Worm (Caenorhabditis elegans) whole organism, dauer: ENCODE data around the gene F59B1.2.

Experiments used
- unc-62 ChIP-seq: sonication (generic microtip); optimal IDR thresholded peaks from 2 replicates; lab custom pipeline; 2017; ENCODE audit warnings: missing biosample characterization, missing genetic modification reagents, missing genetic modification characterization

The F59B1.2 gene

DNA sequence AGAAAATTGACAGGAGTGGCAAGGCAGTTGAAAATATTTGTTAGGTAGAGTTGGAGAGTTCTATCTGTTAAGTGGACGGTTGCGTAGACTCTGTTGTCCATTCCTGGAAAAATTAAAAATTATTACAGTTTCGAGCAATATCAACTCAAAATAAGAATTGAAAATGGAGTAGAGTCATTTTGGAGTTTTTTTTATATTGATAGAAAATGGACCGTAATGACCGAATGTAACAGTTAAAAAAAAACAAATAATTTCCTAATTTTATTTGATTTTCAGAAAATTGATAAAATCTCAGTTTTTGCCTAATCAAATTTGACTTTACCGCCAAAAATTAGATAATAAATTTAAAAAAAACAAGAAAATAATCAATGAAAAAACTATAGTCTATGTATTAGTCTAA, 6.2 kb upstream of the F59B1.2 start, which contains the start of gene F59B1.4:
Gene F59B1.4 (minus strand): TSS at position 101 of the 400 bp plus-strand sequence.
- TF ChIP-seq unc-62 (GFP tag; lab: Kevin White, UChicago): no peak

ce11 chrV:3631591-3631990, 1.6 kb upstream of the F59B1.2 start, which contains the start of gene F59B1.6:
TSS of gene F59B1.6 (minus strand) at chrV:3631691.
- no peak for TF ChIP-seq unc-62 (GFP tag; lab: Kevin White, UChicago)

DNA sequence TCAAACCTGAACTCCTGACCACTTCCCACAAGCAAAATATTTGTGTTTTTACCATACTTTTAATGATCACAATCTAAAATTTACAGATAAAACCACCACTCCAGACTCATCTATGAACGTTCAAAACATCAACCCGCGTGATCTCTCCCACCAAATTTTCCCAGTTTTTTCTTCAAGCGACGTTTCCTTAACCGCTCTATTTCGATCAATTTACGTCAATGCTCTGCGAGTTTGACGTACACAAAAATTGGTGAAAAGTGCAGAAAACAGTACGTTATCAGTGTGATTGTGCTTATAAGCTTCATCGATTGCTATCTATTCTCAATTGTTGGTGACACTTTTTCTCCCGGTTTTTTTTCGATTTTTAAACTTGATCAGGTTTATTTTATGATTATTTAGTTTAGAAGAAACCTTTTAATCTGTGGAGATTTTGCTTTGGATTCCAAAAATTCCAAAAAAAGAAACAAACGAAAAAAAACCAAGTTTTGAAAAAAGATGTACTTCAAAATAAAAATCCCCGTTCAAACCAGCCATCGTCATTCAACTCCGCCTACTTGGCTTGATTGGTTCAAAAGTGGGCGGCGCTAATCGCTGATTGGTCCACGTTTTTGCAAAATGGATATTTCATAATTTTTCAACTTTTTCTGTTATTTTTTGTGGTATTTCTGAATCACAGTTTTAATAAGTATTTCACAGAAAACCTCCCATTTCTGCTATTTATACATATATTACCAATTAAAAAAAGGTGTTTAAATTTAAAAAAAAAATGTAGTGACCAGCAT, 701 bp upstream of the F59B1.2 start:
- TF ChIP-seq unc-62 (GFP tag; lab: Kevin White, UChicago): no peak

ce11 chrV:3634293-3635016, 1.3 kb downstream of the F59B1.2 start:
- TF ChIP-seq unc-62 (GFP tag; lab: Kevin White, UChicago): no peak

DNA sequence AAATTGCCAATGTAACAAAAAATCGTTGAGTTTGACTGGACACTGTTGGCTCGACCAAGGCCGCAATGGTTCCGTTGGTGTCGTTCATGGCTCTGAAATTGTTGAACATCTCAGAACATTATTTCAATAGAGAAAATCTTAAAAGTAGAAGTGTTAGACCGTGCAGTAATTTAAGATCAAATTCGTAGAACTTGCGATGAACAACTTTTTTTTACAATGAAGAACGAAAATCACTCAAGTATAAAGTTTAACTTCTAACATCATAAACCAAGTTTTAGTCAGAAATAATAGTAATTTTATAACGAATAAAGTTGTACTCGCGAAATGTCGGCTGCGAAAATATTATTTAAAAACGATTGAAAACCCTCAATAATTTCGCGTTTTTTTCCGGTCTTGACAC, 3.9 kb downstream of the F59B1.2 start, which contains the start of gene srx-41:
Gene srx-41 (minus strand): TSS at position 101 of the 400 bp plus-strand sequence.
- TF ChIP-seq unc-62 (GFP tag; lab: Kevin White, UChicago): no peak

DNA sequence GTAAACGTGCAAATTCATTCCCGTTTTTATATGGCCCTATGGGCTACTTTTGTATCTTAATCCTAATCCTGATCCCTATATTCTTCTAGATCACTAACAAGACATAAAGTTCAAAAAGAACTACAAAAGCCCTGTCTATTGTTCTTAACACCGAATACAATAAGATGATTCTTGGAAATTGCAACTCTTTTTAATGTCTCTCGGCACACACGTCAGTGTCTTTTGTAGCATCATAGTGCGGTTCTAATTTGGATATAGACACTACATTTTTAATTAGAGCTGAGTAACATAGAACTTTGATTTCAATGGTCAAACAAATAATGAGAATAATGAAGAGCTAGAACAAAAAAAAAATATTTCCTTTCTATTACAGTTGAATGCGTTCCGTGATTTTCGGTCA, 6.7 kb downstream of the F59B1.2 start:
- TF ChIP-seq unc-62 (GFP tag; lab: Kevin White, UChicago): no peak

DNA sequence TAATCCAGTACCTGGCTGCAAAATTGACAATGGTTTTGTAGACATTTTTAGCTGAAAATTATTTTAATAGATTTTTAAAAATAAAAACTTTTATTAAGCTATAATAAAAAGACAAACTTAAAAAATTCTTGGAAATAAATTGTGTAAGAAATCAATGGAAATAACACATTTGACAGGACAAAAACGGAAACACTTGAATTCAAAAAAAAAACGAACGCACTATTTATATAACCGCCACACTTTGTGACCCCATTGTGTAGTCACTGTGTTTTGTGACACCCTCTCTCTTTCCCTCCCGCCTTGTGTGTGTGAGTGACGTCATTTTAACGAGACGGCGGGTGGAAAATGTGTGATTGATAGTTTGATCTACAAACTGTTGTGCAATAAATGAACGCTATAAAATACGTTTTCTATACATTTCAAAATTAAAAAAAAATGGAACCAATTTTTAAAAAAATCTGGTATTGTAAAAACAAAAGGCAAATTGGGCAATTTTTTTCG, 11.1 kb downstream of the F59B1.2 start, which contains the start of gene F59B1.8:
Gene F59B1.8 (minus strand): TSS at position 51 of the 501 bp plus-strand sequence.
- no peak for TF ChIP-seq unc-62 (GFP tag; lab: Kevin White, UChicago)

ce11 chrV:3647862-3648261, 14.7 kb downstream of the F59B1.2 start, which contains the start of gene F59B1.10:
TSS of gene F59B1.10 (minus strand) at chrV:3647962.
- no peak for TF ChIP-seq unc-62 (GFP tag; lab: Kevin White, UChicago)

- no peak for TF ChIP-seq unc-62 (GFP tag; lab: Kevin White, UChicago)
Measured at ce11 chrV:3649473-3649872, 16.3 kb downstream of the F59B1.2 start, which contains the start of gene str-114. TSS of gene str-114 (plus strand) at chrV:3649773.

DNA sequence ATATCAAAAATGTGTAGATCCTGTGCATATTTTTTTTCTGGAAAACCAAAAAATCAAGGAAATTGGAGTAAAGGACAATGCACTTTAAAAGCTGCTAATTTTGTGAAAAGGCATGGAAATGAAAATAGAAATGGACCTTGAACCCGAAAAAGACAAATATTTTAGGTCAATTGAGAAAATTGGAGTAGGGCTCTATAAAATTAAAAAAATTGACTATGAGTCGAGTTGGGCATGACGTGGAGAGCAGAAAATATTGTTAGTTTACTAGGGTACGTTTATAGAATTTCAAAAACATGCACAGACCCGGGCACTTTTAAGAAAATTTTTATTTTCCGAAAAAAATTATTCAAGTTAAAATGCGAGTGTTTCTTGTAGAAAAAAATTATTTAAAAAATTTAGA, 26.3 kb downstream of the F59B1.2 start, which contains the start of gene acr-23:
Gene acr-23 (minus strand): TSS at position 101 of the 400 bp plus-strand sequence.
- TF ChIP-seq unc-62 (GFP tag; lab: Kevin White, UChicago): no peak

DNA sequence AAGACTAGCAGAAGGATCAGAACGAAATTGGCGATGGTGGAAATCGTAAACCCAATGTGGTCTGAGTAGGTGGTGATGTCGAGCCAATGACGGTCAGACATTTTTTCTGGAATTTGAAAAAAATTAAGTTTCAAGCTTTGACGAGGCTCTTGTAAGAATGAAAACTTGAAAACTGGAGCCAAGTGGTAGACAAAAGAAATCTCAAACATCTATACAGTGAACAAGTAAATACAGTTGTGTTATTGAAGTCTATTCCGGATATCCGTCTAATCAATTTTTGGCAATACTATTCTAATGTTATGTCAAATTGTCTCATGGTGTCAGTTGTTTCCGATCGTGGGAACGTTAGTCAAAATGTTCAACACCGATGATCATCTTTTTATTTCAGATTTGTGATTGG, 33.7 kb downstream of the F59B1.2 start, which contains the start of gene str-113:
Gene str-113 (minus strand): TSS at position 101 of the 400 bp plus-strand sequence.
- no peak for TF ChIP-seq unc-62 (GFP tag; lab: Kevin White, UChicago)

DNA sequence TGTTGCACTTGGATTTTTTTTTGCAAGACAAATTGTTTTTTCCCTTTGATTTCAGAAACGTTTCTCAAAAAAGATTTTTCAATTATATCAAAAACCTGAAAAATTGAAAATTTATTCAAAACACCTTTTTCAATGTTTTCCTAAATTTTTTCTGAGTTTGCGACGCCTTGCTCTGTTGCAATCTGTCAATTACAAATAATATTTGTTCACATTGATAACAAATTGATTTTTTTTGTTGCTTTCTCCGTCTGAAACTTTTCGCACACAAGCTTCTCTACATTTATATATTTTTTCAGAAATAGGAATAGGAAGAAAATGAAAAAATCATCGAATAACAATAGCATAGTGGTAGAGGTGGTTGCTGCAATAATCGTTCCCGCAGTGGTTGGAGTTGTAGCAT, 35.3 kb downstream of the F59B1.2 start, which contains the start of gene Y39H10B.2:
Gene Y39H10B.2 (plus strand): TSS at position 301 of the 400 bp plus-strand sequence.
- no peak for TF ChIP-seq unc-62 (GFP tag; lab: Kevin White, UChicago)

- no peak for TF ChIP-seq unc-62 (GFP tag; lab: Kevin White, UChicago)
Measured at ce11 chrV:3670499-3670898, 37.4 kb downstream of the F59B1.2 start, which contains the start of gene Y39H10B.3. TSS of gene Y39H10B.3 (plus strand) at chrV:3670799.

- no peak for TF ChIP-seq unc-62 (GFP tag; lab: Kevin White, UChicago)
Measured at ce11 chrV:3673080-3673479, 39.9 kb downstream of the F59B1.2 start, which contains the start of gene pals-33. TSS of gene pals-33 (plus strand) at chrV:3673380.

DNA sequence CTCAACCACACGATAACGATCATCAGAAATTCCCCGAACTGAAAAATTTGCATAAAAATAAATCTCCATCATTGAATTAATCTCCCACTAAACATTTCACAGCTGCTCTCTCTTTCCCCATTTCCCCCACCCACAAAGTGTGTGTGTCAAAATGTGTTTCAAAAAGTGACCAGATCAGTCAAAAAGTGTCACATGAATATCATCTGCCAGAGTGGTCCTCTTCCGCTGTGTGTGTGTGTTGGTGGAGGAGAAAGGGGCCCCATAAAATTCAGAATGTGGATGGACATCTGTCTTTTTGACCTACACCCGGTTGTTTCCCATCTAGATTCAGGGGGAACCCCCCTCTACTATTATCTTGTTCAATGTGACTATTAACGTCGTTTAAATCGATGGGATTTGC, 44.1 kb downstream of the F59B1.2 start:
- no peak for TF ChIP-seq unc-62 (GFP tag; lab: Kevin White, UChicago)
